Fruit fly (Drosophila melanogaster) Kc167 (cell line): ENCODE data around the gene CG15021.

ENCODE experiments used
- Sin3A ChIP-seq: fragments of >200 bp; optimal IDR thresholded peaks from 2 replicates; lab custom pipeline; 2018; ENCODE audit warnings: missing external identifiers
- h ChIP-seq: fragments of >200 bp; optimal IDR thresholded peaks from 3 replicates; lab custom pipeline; 2018; ENCODE audit warnings: missing external identifiers
- psq ChIP-seq: fragments of >200 bp; optimal IDR thresholded peaks from 2 replicates; lab custom pipeline; 2017; ENCODE audit warnings: missing external identifiers
- ttk ChIP-seq: sonication (Bioruptor generic); optimal IDR thresholded peaks from 2 replicates; lab custom pipeline; 2017; ENCODE audit warnings: missing external identifiers

- TF ChIP-seq Sin3A (lab: Kevin White, UChicago) (no peak), h (no peak), psq (lab: Kevin White, UChicago) (no peak), ttk (no peak)
Observed at dm6 chr3L:4396372-4396771, 40.1 kb upstream of the CG15021 start.
